Fruit fly (Drosophila melanogaster): Measurements from ENCODE around the gene Idgf4.

dm6 chrX:9878125-9878524 is 52.6 kb downstream of the Idgf4 start, which contains the start of gene CG1468:
- TF ChIP-seq CG33017 (tag; optimal IDR thresholded peaks at IDR 0.05) = no peak
- no peak for TF ChIP-seq Hr96 (GFP tag; optimal IDR thresholded peaks at IDR 0.05)
- TF ChIP-seq Clk (GFP tag; optimal IDR thresholded peaks at IDR 0.05) = no peak
- no peak for TF ChIP-seq tj (GFP tag; optimal IDR thresholded peaks at IDR 0.05)
- no peak for TF ChIP-seq CG12768 (GFP tag; optimal IDR thresholded peaks at IDR 0.05)
- TF ChIP-seq CG7045 (GFP tag; optimal IDR thresholded peaks at IDR 0.05) = no peak
- no peak for TF ChIP-seq pad (GFP tag; optimal IDR thresholded peaks at IDR 0.05)
- no peak for TF ChIP-seq cic (GFP tag; optimal IDR thresholded peaks at IDR 0.05)
